Fruit fly (Drosophila melanogaster) whole organism: Measurements from ENCODE around the gene Dci.

Experiments used
- Dll ChIP-seq: fragments of >200 bp; optimal IDR thresholded peaks from 2 replicates; lab custom pipeline; 2017
- EcR ChIP-seq, 2 experiments: fragments of >200 bp; optimal IDR thresholded peaks; 2 replicates each; lab custom pipeline; 2017; ENCODE audit warnings: missing biosample characterization in 2 of 2, missing genetic modification characterization in 2 of 2, missing genetic modification reagents in 2 of 2
- pan ChIP-seq: fragments of >200 bp; optimal IDR thresholded peaks from 2 replicates; lab custom pipeline; 2017
- psq ChIP-seq: fragments of >200 bp; optimal IDR thresholded peaks from 2 replicates; lab custom pipeline; 2017
- usp ChIP-seq: fragments of >200 bp; optimal IDR thresholded peaks from 2 replicates; lab custom pipeline; 2017; ENCODE audit warnings: missing biosample characterization, missing genetic modification characterization, mixed read lengths

dm6 chr3L:876087-876486 is 24.9 kb downstream of the Dci start:
- TF ChIP-seq pan (no peak), usp (GFP tag; lab: Kevin White, UChicago) (no peak), psq (lab: Kevin White, UChicago) (no peak), EcR (GFP tag; optimal IDR thresholded peaks at IDR 0.05; lab: Kevin White, UChicago) (no peak), Dll (lab: Kevin White, UChicago) (no peak)
